Fruit fly (Drosophila melanogaster): Measurements from ENCODE around the gene Gtpx.

dm6 chr3L:3301171-3301738 is 24.8 kb upstream of the Gtpx start:
- TF ChIP-seq Sox14 (GFP tag; optimal IDR thresholded peaks at IDR 0.05) (peak; percentile 45), Hr4 (GFP tag; optimal IDR thresholded peaks at IDR 0.05) (peak; percentile 80)
